Fruit fly (Drosophila melanogaster): ENCODE measurements around the gene Vha26.
A peak's percentile ranks its signal among the peaks of the same experiment; 100 is the strongest.

Gene Vha26

dm6 chr3R:5568590-5568989, 23.0 kb upstream of the Vha26 start, which contains the start of the genes CG2931 and Rheb (continued):
- TF ChIP-seq Sry-δ (GFP tag; optimal IDR thresholded peaks at IDR 0.05) (peak; percentile 80), vnd (GFP tag; IDR thresholded peaks at IDR 0.05; ENCODE audit: partially characterized antibody) (peak; percentile 74), CG8290 (GFP tag; optimal IDR thresholded peaks at IDR 0.05) (peak; percentile 64), CG8290 (tag; optimal IDR thresholded peaks at IDR 0.05) (no peak), CG15479 (GFP tag; optimal IDR thresholded peaks at IDR 0.05) (peak; percentile 51), klu (GFP tag; IDR thresholded peaks at IDR 0.05) (peak; percentile 25; the same call in 1 of the 2 replicates), CG11398 (GFP tag; optimal IDR thresholded peaks at IDR 0.05) (no peak), peb (GFP tag; IDR thresholded peaks at IDR 0.05) (peak; percentile 47), ERR (GFP tag; optimal IDR thresholded peaks at IDR 0.05) (peak; percentile 24), CG12942 (GFP tag; optimal IDR thresholded peaks at IDR 0.05) (peak; percentile 58), CG13287 (GFP tag; IDR thresholded peaks at IDR 0.05; ENCODE audit: partially characterized antibody) (peak; percentile 85), ham (GFP tag; IDR thresholded peaks at IDR 0.05) (no peak), crc (GFP tag; optimal IDR thresholded peaks at IDR 0.05) (no peak), CG10431 (GFP tag; optimal IDR thresholded peaks at IDR 0.05) (peak; percentile 16), knrl (GFP tag; IDR thresholded peaks at IDR 0.05; ENCODE audit: partially characterized antibody) (peak; percentile 84), bab2 (GFP tag; optimal IDR thresholded peaks at IDR 0.05) (no peak), CG6765 (GFP tag; optimal IDR thresholded peaks at IDR 0.05) (peak; percentile 33), CG7928 (GFP tag; optimal IDR thresholded peaks at IDR 0.05) (peak; percentile 15), CG12236 (GFP tag; optimal IDR thresholded peaks at IDR 0.05) (no peak), mirr (GFP tag; optimal IDR thresholded peaks at IDR 0.05) (no peak), al (GFP tag; IDR thresholded peaks at IDR 0.05) (peak; percentile 45; the same call in 1 of the 2 replicates), Dip2 (GFP tag; IDR thresholded peaks at IDR 0.05) (no peak), da (GFP tag; optimal IDR thresholded peaks at IDR 0.05) (no peak), Fer1 (GFP tag; optimal IDR thresholded peaks at IDR 0.05) (no peak), CG30403 (GFP tag; optimal IDR thresholded peaks at IDR 0.05) (peak; percentile 84), oc (tag; optimal IDR thresholded peaks at IDR 0.05) (no peak), H15 (GFP tag; IDR thresholded peaks at IDR 0.05) (0 out of 3 replicates have a peak, but pooled peaks have one; percentile 40), pnt (GFP tag; optimal IDR thresholded peaks at IDR 0.05) (peak; percentile 46), Ravus (GFP tag; IDR thresholded peaks at IDR 0.05) (no peak), D19A (tag; optimal IDR thresholded peaks at IDR 0.05) (peak; percentile 48), so (GFP tag; IDR thresholded peaks at IDR 0.05) (no peak), Antp (GFP tag; optimal IDR thresholded peaks at IDR 0.05) (peak; percentile 28), onecut (GFP tag; IDR thresholded peaks at IDR 0.05) (peak; percentile 84), trh (GFP tag; optimal IDR thresholded peaks at IDR 0.05) (peak; percentile 1), CG8924 (tag; optimal IDR thresholded peaks at IDR 0.05) (peak; percentile 72), CG9215 (GFP tag; IDR thresholded peaks at IDR 0.05) (peak; percentile 52), bowl (GFP tag; IDR thresholded peaks at IDR 0.05) (no peak), Hand (GFP tag; optimal IDR thresholded peaks at IDR 0.05) (peak; percentile 13), zfh2 (GFP tag; optimal IDR thresholded peaks at IDR 0.05) (peak; percentile 72)

DNA sequence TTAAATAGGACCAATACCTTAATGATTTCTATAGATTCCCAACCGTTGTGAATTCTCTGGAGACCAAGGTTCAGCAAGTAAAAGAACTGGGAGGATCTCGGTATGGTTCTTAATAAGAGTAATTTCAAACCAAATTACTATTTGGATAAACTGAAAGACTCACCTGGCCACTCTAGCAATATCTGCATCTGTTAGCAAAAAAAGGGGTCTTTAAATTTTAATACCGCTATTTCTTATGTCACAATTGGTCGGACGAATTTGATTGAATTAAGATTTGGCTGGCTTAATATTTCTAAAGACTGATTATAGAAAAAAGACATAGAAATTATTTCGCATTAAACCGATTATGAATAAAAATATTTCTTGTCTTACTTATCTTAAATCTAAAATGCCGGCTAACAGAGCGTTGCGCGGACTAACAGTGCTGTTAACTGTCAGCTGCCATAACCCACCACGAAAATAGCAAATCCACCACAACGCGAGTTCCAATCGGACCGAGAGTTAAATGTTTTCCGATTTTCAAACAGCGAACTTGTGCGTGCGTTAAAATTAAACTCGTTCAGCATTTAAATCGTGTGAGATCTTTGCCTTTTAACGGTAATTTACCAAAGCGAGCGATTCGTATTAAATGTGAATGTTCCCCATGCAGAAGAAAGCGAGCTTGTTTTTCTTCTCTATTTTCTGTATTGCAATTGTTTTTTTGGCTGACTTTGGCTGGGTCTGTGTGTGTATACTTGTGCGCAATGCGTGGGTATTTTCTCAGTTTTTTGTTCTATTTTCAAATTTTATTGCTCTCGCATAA, 20.7 kb upstream of the Vha26 start, which contains the start of gene CRMP:
Gene CRMP (plus strand): TSS at position 474 of the 802 bp plus-strand sequence.
- TF ChIP-seq CG31365 (tag; optimal IDR thresholded peaks at IDR 0.05), result no peak
- TF ChIP-seq bab2 (GFP tag; optimal IDR thresholded peaks at IDR 0.05), result no peak
- TF ChIP-seq hkb (optimal IDR thresholded peaks at IDR 0.05), result no peak
- TF ChIP-seq hkb (GFP tag; IDR thresholded peaks at IDR 0.05), result no peak
- TF ChIP-seq Sox102F (GFP tag; optimal IDR thresholded peaks at IDR 0.05), result no peak
- TF ChIP-seq ro (GFP tag; IDR thresholded peaks at IDR 0.05), result no peak
- TF ChIP-seq CG13775 (GFP tag; optimal IDR thresholded peaks at IDR 0.05), result no peak
- no peak for TF ChIP-seq CG7786 (GFP tag; optimal IDR thresholded peaks at IDR 0.05)
- no peak for TF ChIP-seq CG14710 (tag; optimal IDR thresholded peaks at IDR 0.05)
- peak; percentile 36 for TF ChIP-seq Fer1 (GFP tag; optimal IDR thresholded peaks at IDR 0.05)
- no peak for TF ChIP-seq corto (GFP tag; optimal IDR thresholded peaks at IDR 0.05)
- TF ChIP-seq NC2α (GFP tag; optimal IDR thresholded peaks at IDR 0.05), result no peak
- TF ChIP-seq odd (GFP tag; optimal IDR thresholded peaks at IDR 0.05), result peak; percentile 31
- TF ChIP-seq CG14050 (GFP tag; IDR thresholded peaks at IDR 0.05), result no peak
- no peak for TF ChIP-seq CG31388 (GFP tag; optimal IDR thresholded peaks at IDR 0.05)
- no peak for TF ChIP-seq CG7987 (GFP tag; optimal IDR thresholded peaks at IDR 0.05)

Measured in whole organism, embryonic.